Fruit fly (Drosophila melanogaster) whole organism, prepupa: ENCODE results near the gene nebu.

Experiments
- Blimp-1 ChIP-seq: fragments of 200-800 bp; sonication (Bioruptor generic); optimal IDR thresholded peaks from 3 replicates; lab custom pipeline; 2017; ENCODE audit warnings: missing biosample characterization, missing genetic modification characterization, mild to moderate bottlenecking, moderate library complexity, missing genetic modification reagents
- CG10669 ChIP-seq: fragments of 200-800 bp; sonication (Bioruptor generic); optimal IDR thresholded peaks from 3 replicates; lab custom pipeline; 2018; ENCODE audit warnings: missing biosample characterization, mild to moderate bottlenecking, missing genetic modification characterization, moderate library complexity
- CG11294 ChIP-seq: fragments of 200-800 bp; sonication (Bioruptor generic); IDR thresholded peaks from 2 replicates; pipeline ENCODE4 v1.3.6; 2022; ENCODE audit warnings: missing biosample characterization, missing genetic modification characterization
- CG11902 ChIP-seq: fragments of 200-800 bp; sonication (Bioruptor generic); optimal IDR thresholded peaks from 3 replicates; lab custom pipeline; 2016; ENCODE audit warnings: missing biosample characterization, missing genetic modification characterization
- CG15336 ChIP-seq: fragments of 200-800 bp; sonication (Bioruptor generic); IDR thresholded peaks from 2 replicates; pipeline ENCODE4 v1.3.6; 2022; ENCODE audit warnings: missing biosample characterization, missing genetic modification characterization
- CG1621 ChIP-seq: fragments of 200-800 bp; sonication (Bioruptor generic); optimal IDR thresholded peaks from 3 replicates; lab custom pipeline; 2018; ENCODE audit warnings: missing biosample characterization, mild to moderate bottlenecking, missing genetic modification characterization
- CG16779 ChIP-seq: fragments of 200-800 bp; sonication (Bioruptor generic); optimal IDR thresholded peaks from 3 replicates; lab custom pipeline; 2017; ENCODE audit warnings: missing biosample characterization, mild to moderate bottlenecking, missing genetic modification characterization
- CG3032 ChIP-seq: fragments of 200-800 bp; optimal IDR thresholded peaks from 2 replicates; lab custom pipeline; 2019; ENCODE audit warnings: missing biosample characterization, mild to moderate bottlenecking, missing genetic modification characterization, moderate library complexity
- CG31627 ChIP-seq: fragments of 200-800 bp; sonication (Bioruptor generic); optimal IDR thresholded peaks from 3 replicates; lab custom pipeline; 2016; ENCODE audit warnings: missing biosample characterization, missing genetic modification characterization
- CG32006 ChIP-seq: fragments of 200-800 bp; sonication (Bioruptor generic); optimal IDR thresholded peaks from 3 replicates; lab custom pipeline; 2017; ENCODE audit warnings: missing biosample characterization, mild to moderate bottlenecking, missing genetic modification characterization
- CG34406 ChIP-seq: fragments of 200-800 bp; sonication (Bioruptor generic); optimal IDR thresholded peaks from 3 replicates; lab custom pipeline; 2016; ENCODE audit warnings: missing biosample characterization, missing genetic modification characterization
- CG3919 ChIP-seq: fragments of 200-800 bp; sonication (Bioruptor generic); optimal IDR thresholded peaks from 3 replicates; lab custom pipeline; 2016; ENCODE audit warnings: missing biosample characterization, missing genetic modification characterization
- CG6163 ChIP-seq: fragments of 200-800 bp; sonication (Bioruptor generic); IDR thresholded peaks from 3 replicates; pipeline ENCODE4 v1.3.6; 2022; ENCODE audit warnings: missing biosample characterization, missing genetic modification characterization
- CG6276 ChIP-seq: fragments of 200-800 bp; sonication (Bioruptor generic); optimal IDR thresholded peaks from 2 replicates; lab custom pipeline; 2017; ENCODE audit warnings: missing biosample characterization, mild to moderate bottlenecking, missing genetic modification characterization
- CG6792 ChIP-seq: fragments of 200-800 bp; sonication (Bioruptor generic); optimal IDR thresholded peaks from 3 replicates; lab custom pipeline; 2016; ENCODE audit warnings: missing biosample characterization, missing genetic modification characterization
- CG6808 ChIP-seq: fragments of 200-800 bp; sonication (Bioruptor generic); optimal IDR thresholded peaks from 3 replicates; lab custom pipeline; 2017; ENCODE audit warnings: missing biosample characterization, missing genetic modification characterization, mild to moderate bottlenecking, moderate library complexity, missing genetic modification reagents
- CG6854 ChIP-seq: fragments of 200-800 bp; sonication (Bioruptor generic); optimal IDR thresholded peaks from 2 replicates; lab custom pipeline; 2017; ENCODE audit warnings: missing biosample characterization, mild to moderate bottlenecking, missing genetic modification characterization
- CG7368 ChIP-seq: fragments of 200-800 bp; sonication (Bioruptor generic); optimal IDR thresholded peaks from 3 replicates; lab custom pipeline; 2016; ENCODE audit warnings: missing biosample characterization, missing genetic modification characterization
- CG8119 ChIP-seq: fragments of 200-800 bp; sonication (Bioruptor generic); IDR thresholded peaks from 3 replicates; pipeline ENCODE4 v1.3.6; 2022; ENCODE audit warnings: missing biosample characterization, missing genetic modification characterization
- CG9139 ChIP-seq: fragments of 200-800 bp; sonication (Bioruptor generic); optimal IDR thresholded peaks from 3 replicates; lab custom pipeline; 2017; ENCODE audit warnings: missing biosample characterization, mild to moderate bottlenecking, missing genetic modification characterization
- Eip75B ChIP-seq: fragments of 200-800 bp; sonication (Bioruptor generic); optimal IDR thresholded peaks from 3 replicates; lab custom pipeline; 2016; ENCODE audit warnings: missing biosample characterization, missing genetic modification characterization
- Eip78C ChIP-seq: fragments of 200-800 bp; sonication (Bioruptor generic); peaks from one replicate; lab custom pipeline; 2016; ENCODE audit warnings: missing biosample characterization, missing genetic modification characterization
- Eip93F ChIP-seq: fragments of 200-800 bp; sonication (Bioruptor generic); optimal IDR thresholded peaks from 2 replicates; lab custom pipeline; 2016; ENCODE audit warnings: missing biosample characterization, mild to moderate bottlenecking, missing genetic modification characterization
- Ets21C ChIP-seq: fragments of 200-800 bp; sonication (Bioruptor generic); optimal IDR thresholded peaks from 3 replicates; lab custom pipeline; 2016; ENCODE audit warnings: missing biosample characterization, missing genetic modification characterization
- Ets96B ChIP-seq: fragments of 200-800 bp; optimal IDR thresholded peaks from 2 replicates; lab custom pipeline; 2019; ENCODE audit warnings: missing biosample characterization, mild to moderate bottlenecking, missing genetic modification characterization, moderate library complexity
- Gug ChIP-seq: fragments of 200-800 bp; sonication (Bioruptor generic); IDR thresholded peaks from 2 replicates; pipeline ENCODE4 v1.3.6; 2022; ENCODE audit warnings: missing biosample characterization, missing genetic modification characterization
- Hr38 ChIP-seq: sonication (Bioruptor generic); optimal IDR thresholded peaks from 2 replicates; lab custom pipeline; 2016; ENCODE audit warnings: missing biosample characterization, missing genetic modification characterization
- Hr39 ChIP-seq: fragments of 200-800 bp; sonication (Bioruptor generic); optimal IDR thresholded peaks from 2 replicates; lab custom pipeline; 2016; ENCODE audit warnings: missing biosample characterization, missing genetic modification characterization
- Hr4 ChIP-seq: fragments of 200-800 bp; sonication (Bioruptor generic); optimal IDR thresholded peaks from 3 replicates; lab custom pipeline; 2016; ENCODE audit warnings: missing biosample characterization, missing genetic modification characterization
- Lpt ChIP-seq: fragments of 200-800 bp; sonication (Bioruptor generic); optimal IDR thresholded peaks from 3 replicates; lab custom pipeline; 2016; ENCODE audit warnings: missing biosample characterization, missing genetic modification characterization
- Met ChIP-seq: fragments of 200-800 bp; sonication (Bioruptor generic); optimal IDR thresholded peaks from 3 replicates; lab custom pipeline; 2016; ENCODE audit warnings: missing biosample characterization, missing genetic modification characterization
- OdsH ChIP-seq: fragments of 200-800 bp; sonication (Bioruptor generic); optimal IDR thresholded peaks from 3 replicates; lab custom pipeline; 2016; ENCODE audit warnings: missing biosample characterization, missing genetic modification characterization
- Smox ChIP-seq: fragments of 200-800 bp; sonication (Bioruptor generic); optimal IDR thresholded peaks from 3 replicates; lab custom pipeline; 2016; ENCODE audit warnings: missing biosample characterization, missing genetic modification characterization
- Sox102F ChIP-seq: fragments of 200-800 bp; sonication (Bioruptor generic); optimal IDR thresholded peaks from 2 replicates; lab custom pipeline; 2016; ENCODE audit warnings: missing biosample characterization, mild to moderate bottlenecking, missing genetic modification characterization
- Sox14 ChIP-seq: fragments of 200-800 bp; sonication (Bioruptor generic); optimal IDR thresholded peaks from 3 replicates; lab custom pipeline; 2016; ENCODE audit warnings: missing biosample characterization, missing genetic modification characterization
- Sox15 ChIP-seq: fragments of 200-800 bp; sonication (Bioruptor generic); optimal IDR thresholded peaks from 3 replicates; lab custom pipeline; 2016; ENCODE audit warnings: missing biosample characterization, missing genetic modification characterization
- acj6 ChIP-seq: fragments of 200-800 bp; sonication (Bioruptor generic); optimal IDR thresholded peaks from 3 replicates; lab custom pipeline; 2016; ENCODE audit warnings: missing biosample characterization, missing genetic modification characterization
- cyc ChIP-seq: fragments of 200-800 bp; sonication (Bioruptor generic); optimal IDR thresholded peaks from 3 replicates; lab custom pipeline; 2016; ENCODE audit warnings: missing biosample characterization, missing genetic modification characterization
- dac ChIP-seq: fragments of 200-800 bp; sonication (Bioruptor generic); optimal IDR thresholded peaks from 2 replicates; lab custom pipeline; 2017; ENCODE audit warnings: missing biosample characterization, mild to moderate bottlenecking, missing genetic modification characterization
- dsx ChIP-seq: fragments of 200-800 bp; optimal IDR thresholded peaks from 3 replicates; lab custom pipeline; 2019; ENCODE audit warnings: missing biosample characterization, mild to moderate bottlenecking, missing genetic modification characterization, moderate library complexity; ENCODE audit not compliant: poor library complexity, severe bottlenecking
- eg ChIP-seq: fragments of 200-800 bp; sonication (Bioruptor generic); IDR thresholded peaks from 3 replicates; pipeline ENCODE4 v1.3.6; 2022; ENCODE audit warnings: missing biosample characterization, missing genetic modification characterization
- esn ChIP-seq: fragments of 200-800 bp; sonication (Bioruptor generic); optimal IDR thresholded peaks from 2 replicates; lab custom pipeline; 2016; ENCODE audit warnings: missing biosample characterization, mild to moderate bottlenecking, missing genetic modification characterization, moderate library complexity
- fd59A ChIP-seq: fragments of 200-800 bp; sonication (Bioruptor generic); optimal IDR thresholded peaks from 2 replicates; lab custom pipeline; 2017; ENCODE audit warnings: missing biosample characterization, mild to moderate bottlenecking, missing genetic modification characterization, missing genetic modification reagents
- fd85E ChIP-seq: fragments of 200-800 bp; sonication (Bioruptor generic); optimal IDR thresholded peaks from 3 replicates; lab custom pipeline; 2016; ENCODE audit warnings: missing biosample characterization, missing genetic modification characterization
- fkh ChIP-seq: fragments of 200-800 bp; sonication (Bioruptor generic); optimal IDR thresholded peaks from 3 replicates; lab custom pipeline; 2017; ENCODE audit warnings: missing biosample characterization, mild to moderate bottlenecking, missing genetic modification characterization, moderate library complexity
- lz ChIP-seq: fragments of 200-800 bp; sonication (Bioruptor generic); optimal IDR thresholded peaks from 3 replicates; lab custom pipeline; 2016; ENCODE audit warnings: missing biosample characterization, missing genetic modification characterization
- net ChIP-seq: fragments of 200-800 bp; sonication (Bioruptor generic); optimal IDR thresholded peaks from 3 replicates; lab custom pipeline; 2016; ENCODE audit warnings: missing biosample characterization, missing genetic modification characterization
- salr ChIP-seq, 2 experiments: fragments of 200-800 bp; sonication (Bioruptor generic); optimal IDR thresholded peaks; 3 replicates each; lab custom pipeline; 2016 to 2018; ENCODE audit warnings: missing biosample characterization in 2 of 2, missing genetic modification characterization in 2 of 2, mild to moderate bottlenecking in 1 of 2
- spab ChIP-seq: fragments of 200-800 bp; sonication (Bioruptor generic); optimal IDR thresholded peaks from 2 replicates; lab custom pipeline; 2017; ENCODE audit warnings: missing biosample characterization, mild to moderate bottlenecking, missing genetic modification characterization, missing genetic modification reagents
- ss ChIP-seq, 2 experiments: fragments of 200-800 bp; sonication (Bioruptor generic); optimal IDR thresholded peaks; 2 replicates in 1 of 2; 3 replicates in 1 of 2; lab custom pipeline; 2017 to 2018; ENCODE audit warnings: mild to moderate bottlenecking in 2 of 2, missing biosample characterization in 2 of 2, missing genetic modification characterization in 2 of 2, moderate library complexity in 1 of 2
- svp ChIP-seq: fragments of 200-800 bp; sonication (Bioruptor generic); peaks from one replicate; lab custom pipeline; 2016; ENCODE audit warnings: missing biosample characterization, missing genetic modification characterization
- topi ChIP-seq: fragments of 200-800 bp; sonication (Bioruptor generic); optimal IDR thresholded peaks from 3 replicates; lab custom pipeline; 2016; ENCODE audit warnings: missing biosample characterization, missing genetic modification characterization

Gene nebu

dm6 chr3L:12798795-12799311, 44.1 kb downstream of the nebu start:
- TF ChIP-seq CG15336: peak; percentile 55; the same call in 1 of the 2 replicates
- peak; percentile 3 for TF ChIP-seq CG3032
- TF ChIP-seq lz (GFP tag; lab: Kevin White, UChicago): peak; percentile 4
- TF ChIP-seq Smox (GFP tag; lab: Kevin White, UChicago): no peak
- TF ChIP-seq Eip75B (GFP tag; lab: Kevin White, UChicago): peak; percentile 14
- peak; percentile 65 for TF ChIP-seq Sox14 (GFP tag; lab: Kevin White, UChicago)
- peak; percentile 65 for TF ChIP-seq Hr4 (GFP tag; lab: Kevin White, UChicago)
- peak; percentile 23 to 45 for TF ChIP-seq ss (GFP tag; optimal IDR thresholded peaks at IDR 0.05; lab: Kevin White, UChicago)
- no peak for TF ChIP-seq cyc (GFP tag; lab: Kevin White, UChicago)
- TF ChIP-seq CG32006 (GFP tag; lab: Kevin White, UChicago): peak; percentile 77
- TF ChIP-seq spab (GFP tag; lab: Kevin White, UChicago): no peak
- TF ChIP-seq CG8119 (GFP tag; lab: Robert Waterston, UW): peak; percentile 57; the same call in 1 of the 3 replicates
- TF ChIP-seq Hr38 (GFP tag; lab: Kevin White, UChicago): no peak
- TF ChIP-seq CG11902: no peak
- TF ChIP-seq CG1621: peak; percentile 32
- TF ChIP-seq Blimp-1 (GFP tag; lab: Kevin White, UChicago): peak; percentile 11
- peak; percentile 22 for TF ChIP-seq CG34406 (GFP tag; lab: Kevin White, UChicago)
- TF ChIP-seq CG6163 (GFP tag; lab: Robert Waterston, UW): peak; percentile 47; the same call in 1 of the 3 replicates
- peak; percentile 11 for TF ChIP-seq dsx
- TF ChIP-seq dac (GFP tag; lab: Kevin White, UChicago): no peak
- no peak for TF ChIP-seq fd85E (GFP tag; lab: Kevin White, UChicago)
- peak; percentile 31 for TF ChIP-seq CG3919 (GFP tag; lab: Kevin White, UChicago)
- TF ChIP-seq fkh: peak; percentile 79
- peak; percentile 40 for TF ChIP-seq CG9139 (GFP tag; lab: Kevin White, UChicago)
- TF ChIP-seq CG6792 (GFP tag; lab: Kevin White, UChicago): peak; percentile 9
- TF ChIP-seq Sox15: no peak
- TF ChIP-seq fd59A (GFP tag; lab: Kevin White, UChicago): no peak
- peak; percentile 6 for TF ChIP-seq CG7368 (GFP tag; lab: Kevin White, UChicago)
- peak; percentile 43 for TF ChIP-seq Lpt (GFP tag; lab: Kevin White, UChicago)
- no peak for TF ChIP-seq CG11294
- peak; percentile 48 for TF ChIP-seq CG6808 (GFP tag; lab: Kevin White, UChicago)
- TF ChIP-seq CG6854 (GFP tag; lab: Kevin White, UChicago): no peak
- TF ChIP-seq Gug (GFP tag; lab: Robert Waterston, UW): no peak
- TF ChIP-seq CG16779 (tag; lab: Kevin White, UChicago): peak; percentile 33
- TF ChIP-seq Sox102F (GFP tag; lab: Kevin White, UChicago): no peak
- TF ChIP-seq Ets96B: peak; percentile 26
- TF ChIP-seq OdsH (GFP tag; lab: Kevin White, UChicago): peak; percentile 49
- no peak for TF ChIP-seq Ets21C (GFP tag; lab: Kevin White, UChicago)
- TF ChIP-seq topi (GFP tag; lab: Kevin White, UChicago): peak; percentile 15
- peak; percentile 45 for TF ChIP-seq Hr39 (GFP tag; lab: Kevin White, UChicago)
- TF ChIP-seq Met (GFP tag; lab: Kevin White, UChicago): no peak
- TF ChIP-seq svp: no peak
- TF ChIP-seq CG6276: peak; percentile 20
- TF ChIP-seq Eip93F (GFP tag; lab: Kevin White, UChicago): no peak
- TF ChIP-seq esn: peak; percentile 34
- TF ChIP-seq CG31627: peak; percentile 18
- TF ChIP-seq net (GFP tag; lab: Kevin White, UChicago): peak; percentile 32
- peak; percentile 29; the same call in 1 of the 3 replicates for TF ChIP-seq eg
- peak; percentile 82 for TF ChIP-seq Eip78C (GFP tag; lab: Kevin White, UChicago)
- TF ChIP-seq CG10669 (GFP tag; lab: Kevin White, UChicago): peak; percentile 37
- peak; percentile 58 for TF ChIP-seq acj6 (GFP tag; lab: Kevin White, UChicago)
- TF ChIP-seq salr (GFP tag; optimal IDR thresholded peaks at IDR 0.05; lab: Kevin White, UChicago): peak; percentile 33 to 50
